Fruit fly (Drosophila melanogaster): ENCODE results near the gene CG5262.
A peak's percentile ranks its signal among the peaks of the same experiment; 100 is the strongest.

The CG5262 gene

dm6 chr3L:20413304-20413703 lies 17.0 kb downstream of the CG5262 start, which contains the start of gene zye:
Gene zye, plus strand, starts transcription at chr3L:20413604.
- TF ChIP-seq ey (GFP tag; optimal IDR thresholded peaks at IDR 0.05) (no peak), fru (GFP tag; optimal IDR thresholded peaks at IDR 0.05) (no peak), OdsH (GFP tag; optimal IDR thresholded peaks at IDR 0.05) (no peak), Hnf4 (GFP tag; optimal IDR thresholded peaks at IDR 0.05) (no peak), brk (GFP tag; optimal IDR thresholded peaks at IDR 0.05) (no peak), Abd-B (GFP tag; optimal IDR thresholded peaks at IDR 0.05) (no peak), sage (GFP tag; optimal IDR thresholded peaks at IDR 0.05) (no peak), Dfd (GFP tag; optimal IDR thresholded peaks at IDR 0.05) (no peak), Sp1 (GFP tag; optimal IDR thresholded peaks at IDR 0.05) (no peak), br (GFP tag; optimal IDR thresholded peaks at IDR 0.05) (no peak), psq (GFP tag; optimal IDR thresholded peaks at IDR 0.05) (no peak), Mio (GFP tag; optimal IDR thresholded peaks at IDR 0.05) (no peak), dmrt93B (GFP tag; optimal IDR thresholded peaks at IDR 0.05) (no peak), Rel (GFP tag; optimal IDR thresholded peaks at IDR 0.05) (no peak), Rel (tag; optimal IDR thresholded peaks at IDR 0.05) (no peak), Myc (optimal IDR thresholded peaks at IDR 0.05) (no peak), Vsx2 (GFP tag; optimal IDR thresholded peaks at IDR 0.05; ENCODE audit: partially characterized antibody) (no peak), foxo (GFP tag; optimal IDR thresholded peaks at IDR 0.05) (no peak)

DNA sequence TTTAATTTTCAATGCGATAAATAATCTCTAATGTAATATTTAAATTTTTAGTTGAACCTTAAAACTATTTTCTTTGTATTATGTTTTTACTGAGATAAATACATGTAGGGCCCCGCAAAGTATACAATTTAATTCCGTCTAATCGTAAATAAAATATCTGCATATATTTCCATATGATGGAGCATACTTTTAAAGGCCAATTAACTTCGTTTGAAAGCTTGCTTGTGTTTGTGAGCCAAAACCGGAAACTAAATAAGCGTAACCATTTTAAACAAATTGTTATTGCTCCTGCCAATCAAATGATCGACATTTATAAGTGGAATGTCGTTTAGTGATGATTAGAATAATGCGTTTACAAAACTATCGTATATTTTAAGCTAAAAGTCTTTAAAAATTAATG lies 19.5 kb downstream of the CG5262 start:
- TF ChIP-seq fru (GFP tag; optimal IDR thresholded peaks at IDR 0.05) (peak; percentile 2), psq (GFP tag; optimal IDR thresholded peaks at IDR 0.05) (no peak), rgr (GFP tag; optimal IDR thresholded peaks at IDR 0.05) (peak; percentile 7), Myc (optimal IDR thresholded peaks at IDR 0.05) (peak; percentile 27), Vsx2 (GFP tag; optimal IDR thresholded peaks at IDR 0.05; ENCODE audit: partially characterized antibody) (peak; percentile 93), N (GFP tag; optimal IDR thresholded peaks at IDR 0.05) (peak; percentile 11), Dif (GFP tag; optimal IDR thresholded peaks at IDR 0.05; ENCODE audit: partially characterized antibody) (no peak)

- no peak for TF ChIP-seq Sp1 (GFP tag; optimal IDR thresholded peaks at IDR 0.05)
- no peak for TF ChIP-seq sage (GFP tag; optimal IDR thresholded peaks at IDR 0.05)
- no peak for TF ChIP-seq Hr78 (GFP tag; optimal IDR thresholded peaks at IDR 0.05)
- TF ChIP-seq Dif (GFP tag; optimal IDR thresholded peaks at IDR 0.05; ENCODE audit: partially characterized antibody): no peak
- TF ChIP-seq tai (GFP tag; optimal IDR thresholded peaks at IDR 0.05): no peak
- no peak for TF ChIP-seq dl (GFP tag; optimal IDR thresholded peaks at IDR 0.05; ENCODE audit: insufficient read depth in 1 of 2, partially characterized antibody in 2 of 2)
- TF ChIP-seq woc (GFP tag; optimal IDR thresholded peaks at IDR 0.05): no peak
- no peak for TF ChIP-seq Dfd (GFP tag; optimal IDR thresholded peaks at IDR 0.05)
- TF ChIP-seq jim (GFP tag; optimal IDR thresholded peaks at IDR 0.05): no peak
- no peak for TF ChIP-seq CG32264 (GFP tag; optimal IDR thresholded peaks at IDR 0.05)
These were observed 19.9 kb downstream of the CG5262 start, which contains the start of gene CG13248 for dm6 chr3L:20410345-20410744. Gene CG13248, minus strand, starts transcription at chr3L:20410566.

DNA sequence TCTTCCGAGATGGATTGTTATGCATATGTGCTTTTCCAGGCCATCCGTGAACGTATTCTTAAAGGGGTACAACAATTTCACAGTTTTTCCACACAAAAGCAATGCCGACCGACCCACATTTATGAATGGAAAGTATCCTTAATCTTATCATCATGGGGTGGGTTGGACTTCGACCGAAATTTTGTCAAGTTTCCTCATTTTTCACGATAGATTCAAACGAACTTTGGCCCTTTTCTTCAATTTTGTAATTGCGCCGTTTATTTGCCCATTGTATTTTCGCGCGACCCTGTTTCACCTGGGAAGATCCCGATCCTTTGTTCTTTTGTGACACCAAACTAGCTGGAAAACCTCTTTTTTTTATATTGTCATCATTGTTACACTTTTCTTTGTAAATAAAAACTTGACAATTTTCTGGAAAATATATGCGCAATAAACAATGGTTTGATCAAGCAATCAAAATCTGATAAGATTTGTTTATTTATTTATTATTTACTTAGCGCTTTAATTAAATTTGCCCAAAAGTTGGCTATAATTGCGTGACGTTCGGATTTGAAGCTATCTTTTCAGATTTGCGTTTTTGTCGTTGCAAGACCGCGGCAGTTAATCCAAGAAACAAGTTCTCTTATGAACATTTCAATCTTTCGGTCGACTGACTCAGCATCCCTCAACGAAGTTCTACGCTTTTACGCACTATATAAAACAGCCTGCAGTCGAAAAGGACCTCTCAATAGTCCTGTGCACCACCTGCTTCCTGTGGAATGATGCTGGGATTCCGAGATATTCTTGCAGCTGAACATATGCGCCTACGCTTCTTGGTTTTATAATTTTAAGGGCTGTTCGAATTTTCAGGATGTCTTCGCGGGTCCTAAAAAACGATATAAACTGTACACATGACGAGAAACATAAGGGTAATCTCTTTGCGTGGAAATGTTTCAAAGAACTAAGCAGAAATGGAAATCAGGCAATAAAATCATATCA lies 24.0 kb downstream of the CG5262 start:
- TF ChIP-seq pan (optimal IDR thresholded peaks at IDR 0.05) (no peak), Rel (GFP tag; optimal IDR thresholded peaks at IDR 0.05) (no peak), Rel (tag; optimal IDR thresholded peaks at IDR 0.05) (no peak), Hr83 (GFP tag; optimal IDR thresholded peaks at IDR 0.05; ENCODE audit: poor library complexity, severe bottlenecking) (no peak), CG32264 (GFP tag; optimal IDR thresholded peaks at IDR 0.05) (no peak), Vsx2 (GFP tag; optimal IDR thresholded peaks at IDR 0.05; ENCODE audit: partially characterized antibody) (no peak), rgr (GFP tag; optimal IDR thresholded peaks at IDR 0.05) (no peak), sage (GFP tag; optimal IDR thresholded peaks at IDR 0.05) (no peak), GATAd (GFP tag; optimal IDR thresholded peaks at IDR 0.05) (no peak), foxo (GFP tag; optimal IDR thresholded peaks at IDR 0.05) (no peak), brk (GFP tag; optimal IDR thresholded peaks at IDR 0.05) (no peak), psq (GFP tag; optimal IDR thresholded peaks at IDR 0.05) (no peak), Abd-B (GFP tag; optimal IDR thresholded peaks at IDR 0.05) (no peak), lola (GFP tag; optimal IDR thresholded peaks at IDR 0.05) (no peak), Myc (optimal IDR thresholded peaks at IDR 0.05) (peak; percentile 66), Dif (GFP tag; optimal IDR thresholded peaks at IDR 0.05; ENCODE audit: partially characterized antibody) (no peak), Sp1 (GFP tag; optimal IDR thresholded peaks at IDR 0.05) (peak; percentile 14), Jra (GFP tag; optimal IDR thresholded peaks at IDR 0.05) (no peak), jim (GFP tag; optimal IDR thresholded peaks at IDR 0.05) (no peak), Dfd (GFP tag; optimal IDR thresholded peaks at IDR 0.05) (no peak), sv (GFP tag; optimal IDR thresholded peaks at IDR 0.05) (no peak), CrebA (GFP tag; optimal IDR thresholded peaks at IDR 0.05; ENCODE audit: borderline replicate concordance) (no peak), ey (GFP tag; optimal IDR thresholded peaks at IDR 0.05) (no peak), h (GFP tag; optimal IDR thresholded peaks at IDR 0.05) (no peak), N (GFP tag; optimal IDR thresholded peaks at IDR 0.05) (peak; percentile 64)

Measured in whole organism, wandering third instar larva.